Worm (Caenorhabditis elegans) whole organism, mixed stage, embryonic: ENCODE data around the gene M03C11.9.

ENCODE experiments used
- bed-3 ChIP-seq: fragments of 200-800 bp; sonication (Bioruptor generic); optimal IDR thresholded peaks from 3 replicates; lab custom pipeline; 2018; ENCODE audit warnings: mild to moderate bottlenecking, missing genetic modification characterization, moderate library complexity, missing compliant biosample characterization
- unc-62 ChIP-seq: fragments of 150-350 bp; optimal IDR thresholded peaks from 2 replicates; lab custom pipeline; 2014; ENCODE audit warnings: missing biosample characterization, missing genetic modification reagents, missing genetic modification characterization

DNA sequence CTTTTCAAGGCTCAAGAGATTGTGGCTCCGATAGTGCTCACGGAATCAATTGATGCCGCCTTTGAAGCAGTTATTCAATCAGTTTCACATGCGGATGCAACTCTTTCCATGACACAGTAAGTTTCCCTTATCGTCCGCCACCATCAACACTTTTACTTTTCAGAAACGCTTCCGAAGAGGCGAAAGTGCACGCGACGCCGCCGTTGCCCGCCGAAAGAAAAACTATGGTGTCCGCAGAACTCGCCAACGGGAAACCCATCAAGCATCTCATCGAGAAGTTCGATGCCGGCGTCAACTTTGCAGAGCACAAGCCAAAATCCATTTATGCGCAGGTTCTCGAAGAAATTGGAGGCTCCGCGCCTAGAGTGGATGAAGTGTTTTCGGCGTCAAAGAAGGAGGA is 38.1 kb downstream of the M03C11.9 start:
- TF ChIP-seq unc-62 (GFP tag; lab: Kevin White, UChicago) (no peak), bed-3 (GFP tag; lab: Kevin White, UChicago) (no peak)
